Worm (Caenorhabditis elegans) whole organism, L4/young adult: ENCODE measurements around the gene emb-27.

Experiments
- dao-5 ChIP-seq: sonication (generic microtip); optimal IDR thresholded peaks from 2 replicates; lab custom pipeline; 2016; ENCODE audit warnings: missing genotype, missing genetic modification characterization, moderate library complexity, missing compliant biosample characterization
- him-1 ChIP-seq: sonication (generic microtip); optimal IDR thresholded peaks from 2 replicates; lab custom pipeline; 2016; ENCODE audit warnings: missing genotype, missing genetic modification reagents, missing genetic modification characterization, missing compliant biosample characterization

DNA sequence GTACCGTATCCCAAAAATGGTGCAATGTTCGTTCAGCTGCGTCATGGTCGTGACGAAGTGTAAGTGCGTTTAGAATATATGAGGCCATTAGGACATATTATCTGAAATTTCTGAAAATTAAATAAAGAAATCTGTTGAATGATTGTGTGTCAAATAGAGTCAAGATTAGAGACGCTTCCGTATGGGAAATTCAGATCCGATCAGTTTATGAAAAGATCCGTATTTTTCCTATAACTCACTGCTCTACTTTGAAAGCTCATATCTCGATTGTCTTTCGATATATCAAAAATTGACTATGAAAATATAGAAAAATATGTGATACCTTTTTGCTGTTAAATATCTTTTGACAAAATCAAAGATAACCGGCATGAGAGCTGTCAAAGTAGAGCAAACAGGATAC lies 18.3 kb upstream of the emb-27 start, which contains the start of gene T05C12.4:
- no peak for TF ChIP-seq dao-5
- no peak for TF ChIP-seq him-1 (tag; lab: Kevin White, UChicago)
